Fruit fly (Drosophila melanogaster) whole organism, prepupa: ENCODE data around the gene CG8141.

Experiments
- Blimp-1 ChIP-seq: fragments of 200-800 bp; sonication (Bioruptor generic); optimal IDR thresholded peaks from 3 replicates; lab custom pipeline; 2017; ENCODE audit warnings: missing biosample characterization, missing genetic modification characterization, mild to moderate bottlenecking, moderate library complexity, missing genetic modification reagents
- CG10631 ChIP-seq: fragments of 200-800 bp; sonication (Bioruptor generic); optimal IDR thresholded peaks from 2 replicates; lab custom pipeline; 2016; ENCODE audit warnings: missing biosample characterization, missing genetic modification characterization
- CG10669 ChIP-seq: fragments of 200-800 bp; sonication (Bioruptor generic); optimal IDR thresholded peaks from 3 replicates; lab custom pipeline; 2018; ENCODE audit warnings: missing biosample characterization, mild to moderate bottlenecking, missing genetic modification characterization, moderate library complexity
- CG11294 ChIP-seq: fragments of 200-800 bp; sonication (Bioruptor generic); IDR thresholded peaks from 2 replicates; pipeline ENCODE4 v1.3.6; 2022; ENCODE audit warnings: missing biosample characterization, missing genetic modification characterization
- CG11762 ChIP-seq: fragments of 200-800 bp; sonication (Bioruptor generic); optimal IDR thresholded peaks from 3 replicates; lab custom pipeline; 2016; ENCODE audit warnings: missing biosample characterization, missing genetic modification characterization; ENCODE audit not compliant: insufficient read depth
- CG3032 ChIP-seq: fragments of 200-800 bp; optimal IDR thresholded peaks from 2 replicates; lab custom pipeline; 2019; ENCODE audit warnings: missing biosample characterization, mild to moderate bottlenecking, missing genetic modification characterization, moderate library complexity
- CG31627 ChIP-seq: fragments of 200-800 bp; sonication (Bioruptor generic); optimal IDR thresholded peaks from 3 replicates; lab custom pipeline; 2016; ENCODE audit warnings: missing biosample characterization, missing genetic modification characterization
- CG7368 ChIP-seq: fragments of 200-800 bp; sonication (Bioruptor generic); optimal IDR thresholded peaks from 3 replicates; lab custom pipeline; 2016; ENCODE audit warnings: missing biosample characterization, missing genetic modification characterization
- CG8119 ChIP-seq: fragments of 200-800 bp; sonication (Bioruptor generic); IDR thresholded peaks from 3 replicates; pipeline ENCODE4 v1.3.6; 2022; ENCODE audit warnings: missing biosample characterization, missing genetic modification characterization
- CG9139 ChIP-seq: fragments of 200-800 bp; sonication (Bioruptor generic); optimal IDR thresholded peaks from 3 replicates; lab custom pipeline; 2017; ENCODE audit warnings: missing biosample characterization, mild to moderate bottlenecking, missing genetic modification characterization
- Gug ChIP-seq: fragments of 200-800 bp; sonication (Bioruptor generic); IDR thresholded peaks from 2 replicates; pipeline ENCODE4 v1.3.6; 2022; ENCODE audit warnings: missing biosample characterization, missing genetic modification characterization
- Hr39 ChIP-seq: fragments of 200-800 bp; sonication (Bioruptor generic); optimal IDR thresholded peaks from 2 replicates; lab custom pipeline; 2016; ENCODE audit warnings: missing biosample characterization, missing genetic modification characterization
- Hr4 ChIP-seq: fragments of 200-800 bp; sonication (Bioruptor generic); optimal IDR thresholded peaks from 3 replicates; lab custom pipeline; 2016; ENCODE audit warnings: missing biosample characterization, missing genetic modification characterization
- Lpt ChIP-seq: fragments of 200-800 bp; sonication (Bioruptor generic); optimal IDR thresholded peaks from 3 replicates; lab custom pipeline; 2016; ENCODE audit warnings: missing biosample characterization, missing genetic modification characterization
- Met ChIP-seq: fragments of 200-800 bp; sonication (Bioruptor generic); optimal IDR thresholded peaks from 3 replicates; lab custom pipeline; 2016; ENCODE audit warnings: missing biosample characterization, missing genetic modification characterization
- OdsH ChIP-seq: fragments of 200-800 bp; sonication (Bioruptor generic); optimal IDR thresholded peaks from 3 replicates; lab custom pipeline; 2016; ENCODE audit warnings: missing biosample characterization, missing genetic modification characterization
- Smox ChIP-seq: fragments of 200-800 bp; sonication (Bioruptor generic); optimal IDR thresholded peaks from 3 replicates; lab custom pipeline; 2016; ENCODE audit warnings: missing biosample characterization, missing genetic modification characterization
- Sox102F ChIP-seq: fragments of 200-800 bp; sonication (Bioruptor generic); optimal IDR thresholded peaks from 2 replicates; lab custom pipeline; 2016; ENCODE audit warnings: missing biosample characterization, mild to moderate bottlenecking, missing genetic modification characterization
- Sox15 ChIP-seq: fragments of 200-800 bp; sonication (Bioruptor generic); optimal IDR thresholded peaks from 3 replicates; lab custom pipeline; 2016; ENCODE audit warnings: missing biosample characterization, missing genetic modification characterization
- cyc ChIP-seq: fragments of 200-800 bp; sonication (Bioruptor generic); optimal IDR thresholded peaks from 3 replicates; lab custom pipeline; 2016; ENCODE audit warnings: missing biosample characterization, missing genetic modification characterization
- dac ChIP-seq: fragments of 200-800 bp; sonication (Bioruptor generic); optimal IDR thresholded peaks from 2 replicates; lab custom pipeline; 2017; ENCODE audit warnings: missing biosample characterization, mild to moderate bottlenecking, missing genetic modification characterization
- eg ChIP-seq: fragments of 200-800 bp; sonication (Bioruptor generic); IDR thresholded peaks from 3 replicates; pipeline ENCODE4 v1.3.6; 2022; ENCODE audit warnings: missing biosample characterization, missing genetic modification characterization
- fd59A ChIP-seq: fragments of 200-800 bp; sonication (Bioruptor generic); optimal IDR thresholded peaks from 2 replicates; lab custom pipeline; 2017; ENCODE audit warnings: missing biosample characterization, mild to moderate bottlenecking, missing genetic modification characterization, missing genetic modification reagents
- lz ChIP-seq: fragments of 200-800 bp; sonication (Bioruptor generic); optimal IDR thresholded peaks from 3 replicates; lab custom pipeline; 2016; ENCODE audit warnings: missing biosample characterization, missing genetic modification characterization
- net ChIP-seq: fragments of 200-800 bp; sonication (Bioruptor generic); optimal IDR thresholded peaks from 3 replicates; lab custom pipeline; 2016; ENCODE audit warnings: missing biosample characterization, missing genetic modification characterization
- ss ChIP-seq, 2 experiments: fragments of 200-800 bp; sonication (Bioruptor generic); optimal IDR thresholded peaks; 2 replicates in 1 of 2; 3 replicates in 1 of 2; lab custom pipeline; 2017 to 2018; ENCODE audit warnings: mild to moderate bottlenecking in 2 of 2, missing biosample characterization in 2 of 2, missing genetic modification characterization in 2 of 2, moderate library complexity in 1 of 2
- svp ChIP-seq: fragments of 200-800 bp; sonication (Bioruptor generic); peaks from one replicate; lab custom pipeline; 2016; ENCODE audit warnings: missing biosample characterization, missing genetic modification characterization
- topi ChIP-seq: fragments of 200-800 bp; sonication (Bioruptor generic); optimal IDR thresholded peaks from 3 replicates; lab custom pipeline; 2016; ENCODE audit warnings: missing biosample characterization, missing genetic modification characterization
- vri ChIP-seq: fragments of 200-800 bp; sonication (Bioruptor generic); optimal IDR thresholded peaks from 3 replicates; lab custom pipeline; 2016; ENCODE audit warnings: missing biosample characterization, mild to moderate bottlenecking, missing genetic modification characterization

The CG8141 gene

dm6 chr3R:13231184-13231583 is 39.8 kb downstream of the CG8141 start:
- no peak for TF ChIP-seq net (GFP tag; lab: Kevin White, UChicago)
- TF ChIP-seq CG31627 (GFP tag; lab: Kevin White, UChicago): no peak
- no peak for TF ChIP-seq fd59A
- no peak for TF ChIP-seq eg
- no peak for TF ChIP-seq Smox (GFP tag; lab: Kevin White, UChicago)
- TF ChIP-seq lz: no peak
- no peak for TF ChIP-seq CG9139 (GFP tag; lab: Kevin White, UChicago)
- TF ChIP-seq vri (GFP tag; lab: Kevin White, UChicago): no peak
- TF ChIP-seq dac (GFP tag; lab: Kevin White, UChicago): no peak
- no peak for TF ChIP-seq topi (GFP tag; lab: Kevin White, UChicago)
- no peak for TF ChIP-seq Sox15 (GFP tag; lab: Kevin White, UChicago)
- no peak for TF ChIP-seq CG7368 (GFP tag; lab: Kevin White, UChicago)
- TF ChIP-seq cyc (GFP tag; lab: Kevin White, UChicago): no peak
- no peak for TF ChIP-seq Hr39
- no peak for TF ChIP-seq CG11762 (GFP tag; lab: Kevin White, UChicago)
- no peak for TF ChIP-seq CG10669 (GFP tag; lab: Kevin White, UChicago)
- TF ChIP-seq CG8119: no peak
- no peak for TF ChIP-seq CG10631
- no peak for TF ChIP-seq CG3032 (tag; lab: Kevin White, UChicago)
- TF ChIP-seq Sox102F (GFP tag; lab: Kevin White, UChicago): no peak

- TF ChIP-seq CG11294 (no peak), ss (GFP tag; optimal IDR thresholded peaks at IDR 0.05; lab: Kevin White, UChicago) (no peak), svp (GFP tag; lab: Kevin White, UChicago) (no peak), Met (GFP tag; lab: Kevin White, UChicago) (no peak), Gug (no peak), OdsH (GFP tag; lab: Kevin White, UChicago) (no peak), CG31627 (GFP tag; lab: Kevin White, UChicago) (no peak), CG10631 (no peak), lz (no peak), dac (GFP tag; lab: Kevin White, UChicago) (no peak), Hr4 (GFP tag; lab: Kevin White, UChicago) (no peak), net (GFP tag; lab: Kevin White, UChicago) (no peak), Sox15 (GFP tag; lab: Kevin White, UChicago) (no peak), Blimp-1 (GFP tag; lab: Kevin White, UChicago) (no peak), Lpt (GFP tag; lab: Kevin White, UChicago) (no peak)
Observed at dm6 chr3R:13241726-13242125, 50.3 kb downstream of the CG8141 start.
